Fruit fly (Drosophila melanogaster) whole organism, embryonic: ENCODE results near the gene yellow-f2.

Experiments
- Aef1 ChIP-seq: fragments of 200-800 bp; sonication (Bioruptor generic); IDR thresholded peaks from 3 replicates; pipeline ENCODE4 v1.3.6; 2022; ENCODE audit warnings: missing biosample characterization, missing genetic modification characterization
- BEAF-32 ChIP-seq: fragments of 200-800 bp; sonication (Bioruptor generic); optimal IDR thresholded peaks from 3 replicates; lab custom pipeline; 2017; ENCODE audit warnings: missing biosample characterization, missing genetic modification characterization, mild to moderate bottlenecking, moderate library complexity, missing genetic modification reagents
- Blimp-1 ChIP-seq: fragments of 200-800 bp; sonication (Bioruptor generic); optimal IDR thresholded peaks from 3 replicates; lab custom pipeline; 2018; ENCODE audit warnings: missing biosample characterization, missing genetic modification characterization, mild to moderate bottlenecking, moderate library complexity, missing genetic modification reagents
- BtbVII ChIP-seq: fragments of 200-800 bp; sonication (Bioruptor generic); optimal IDR thresholded peaks from 3 replicates; lab custom pipeline; 2017; ENCODE audit warnings: missing biosample characterization, mild to moderate bottlenecking, missing genetic modification characterization
- CG1024 ChIP-seq: fragments of 200-800 bp; sonication (Bioruptor generic); IDR thresholded peaks from 2 replicates; pipeline ENCODE4 v1.3.6; 2022; ENCODE audit warnings: missing biosample characterization, missing genetic modification characterization
- CG10321 ChIP-seq: fragments of 200-800 bp; sonication (Bioruptor generic); IDR thresholded peaks from 2 replicates; pipeline ENCODE4 v1.3.6; 2022; ENCODE audit warnings: missing biosample characterization, missing genetic modification characterization
- CG10979 ChIP-seq: fragments of 200-800 bp; sonication (Bioruptor generic); optimal IDR thresholded peaks from 2 replicates; lab custom pipeline; 2018; ENCODE audit warnings: missing biosample characterization, mild to moderate bottlenecking, missing genetic modification characterization, moderate library complexity
- CG12155 ChIP-seq: fragments of 200-800 bp; sonication (Bioruptor generic); optimal IDR thresholded peaks from 3 replicates; lab custom pipeline; 2016; ENCODE audit warnings: missing biosample characterization, missing genetic modification characterization
- CG1233 ChIP-seq: fragments of 200-800 bp; sonication (Bioruptor generic); optimal IDR thresholded peaks from 4 replicates; lab custom pipeline; 2018; ENCODE audit warnings: missing biosample characterization, mild to moderate bottlenecking, missing genetic modification characterization
- CG13287 ChIP-seq: fragments of 200-800 bp; sonication (Bioruptor generic); IDR thresholded peaks from 2 replicates; pipeline ENCODE4 v1.3.6; 2022; ENCODE audit warnings: missing biosample characterization, missing genetic modification characterization; ENCODE audit not compliant: partially characterized antibody
- CG13775 ChIP-seq: fragments of 200-800 bp; sonication (Bioruptor generic); optimal IDR thresholded peaks from 3 replicates; lab custom pipeline; 2017; ENCODE audit warnings: missing biosample characterization, mild to moderate bottlenecking, missing genetic modification characterization
- CG17186 ChIP-seq: fragments of 200-800 bp; sonication (Bioruptor generic); optimal IDR thresholded peaks from 3 replicates; lab custom pipeline; 2017; ENCODE audit warnings: missing biosample characterization, missing genetic modification reagents, missing genetic modification characterization
- CG2120 ChIP-seq: fragments of 200-800 bp; sonication (Bioruptor generic); optimal IDR thresholded peaks from 3 replicates; lab custom pipeline; 2016; ENCODE audit warnings: missing biosample characterization, missing genetic modification characterization
- CG2199 ChIP-seq: fragments of 200-800 bp; sonication (Bioruptor generic); IDR thresholded peaks from 3 replicates; pipeline ENCODE4 v1.3.6; 2022; ENCODE audit warnings: missing biosample characterization, missing genetic modification characterization
- CG34376 ChIP-seq: fragments of 200-800 bp; sonication (Bioruptor generic); optimal IDR thresholded peaks from 2 replicates; lab custom pipeline; 2018; ENCODE audit warnings: missing biosample characterization, mild to moderate bottlenecking, missing genetic modification characterization
- CG4404 ChIP-seq: fragments of 200-800 bp; sonication (Bioruptor generic); IDR thresholded peaks from 2 replicates; pipeline ENCODE4 v1.3.6; 2022; ENCODE audit warnings: missing biosample characterization, missing genetic modification characterization
- CG6791 ChIP-seq: fragments of 200-800 bp; sonication (Bioruptor generic); IDR thresholded peaks from 3 replicates; pipeline ENCODE4 v1.3.6; 2022; ENCODE audit warnings: missing biosample characterization, missing genetic modification characterization; ENCODE audit not compliant: partially characterized antibody
- Dfd ChIP-seq, 2 experiments: fragments of >200 bp; optimal IDR thresholded peaks; 2 replicates each; lab custom pipeline; 2017; ENCODE audit warnings: missing biosample characterization in 2 of 2, missing genetic modification characterization in 2 of 2
- Dip3 ChIP-seq: fragments of 200-800 bp; sonication (Bioruptor generic); optimal IDR thresholded peaks from 3 replicates; lab custom pipeline; 2016; ENCODE audit warnings: missing biosample characterization, missing genetic modification characterization
- Dp ChIP-seq: fragments of 200-800 bp; sonication (Bioruptor generic); optimal IDR thresholded peaks from 2 replicates; lab custom pipeline; 2018; ENCODE audit warnings: missing biosample characterization, mild to moderate bottlenecking, missing genetic modification characterization, moderate library complexity
- Lhr ChIP-seq: fragments of 200-800 bp; sonication (Bioruptor generic); optimal IDR thresholded peaks from 3 replicates; lab custom pipeline; 2017; ENCODE audit warnings: mild to moderate bottlenecking, missing biosample characterization, missing genetic modification reagents, missing genetic modification characterization
- Lim3 ChIP-seq: fragments of 200-800 bp; sonication (Bioruptor generic); IDR thresholded peaks from 2 replicates; pipeline ENCODE4 v1.3.6; 2022; ENCODE audit warnings: missing biosample characterization, missing genetic modification characterization
- MTF-1 ChIP-seq: fragments of 200-800 bp; sonication (Bioruptor generic); optimal IDR thresholded peaks from 2 replicates; lab custom pipeline; 2018; ENCODE audit warnings: missing biosample characterization, mild to moderate bottlenecking, missing genetic modification characterization, borderline replicate concordance
- Mrtf ChIP-seq: fragments of 200-800 bp; sonication (Bioruptor generic); IDR thresholded peaks from 3 replicates; pipeline ENCODE4 v1.3.6; 2022; ENCODE audit warnings: missing biosample characterization, missing genetic modification characterization
- NC2β ChIP-seq: fragments of 200-800 bp; sonication (Bioruptor generic); optimal IDR thresholded peaks from 2 replicates; lab custom pipeline; 2016; ENCODE audit warnings: missing biosample characterization, missing genetic modification characterization
- Pdp1 ChIP-seq, 2 experiments: fragments of 200-800 bp; sonication (Bioruptor generic); optimal IDR thresholded peaks; 3 replicates each; lab custom pipeline; 2016; ENCODE audit warnings: missing biosample characterization in 2 of 2, missing genetic modification characterization in 2 of 2, mild to moderate bottlenecking in 1 of 2, moderate library complexity in 1 of 2
- TFAM ChIP-seq: fragments of 200-800 bp; sonication (Bioruptor generic); optimal IDR thresholded peaks from 2 replicates; lab custom pipeline; 2017; ENCODE audit warnings: missing biosample characterization, missing genetic modification characterization, inconsistent platforms
- Taf1 ChIP-seq: fragments of 200-800 bp; sonication (Bioruptor generic); IDR thresholded peaks from 2 replicates; pipeline ENCODE4 v1.3.6; 2022; ENCODE audit warnings: missing biosample characterization, missing genetic modification characterization
- Xbp1 ChIP-seq: fragments of 200-800 bp; sonication (Bioruptor generic); optimal IDR thresholded peaks from 3 replicates; lab custom pipeline; 2016; ENCODE audit warnings: missing biosample characterization, mild to moderate bottlenecking, missing genetic modification characterization
- Xrp1 ChIP-seq: fragments of 200-800 bp; sonication (Bioruptor generic); IDR thresholded peaks from 2 replicates; pipeline ENCODE4 v1.3.6; 2022; ENCODE audit warnings: missing biosample characterization, missing genetic modification characterization
- YL-1 ChIP-seq: fragments of 200-800 bp; sonication (Bioruptor generic); optimal IDR thresholded peaks from 3 replicates; lab custom pipeline; 2017; ENCODE audit warnings: missing biosample characterization, mild to moderate bottlenecking, missing genetic modification characterization
- caup ChIP-seq: fragments of 200-800 bp; sonication (Bioruptor generic); optimal IDR thresholded peaks from 3 replicates; lab custom pipeline; 2017; ENCODE audit warnings: missing biosample characterization, mild to moderate bottlenecking, missing genetic modification characterization, moderate library complexity; ENCODE audit not compliant: severe bottlenecking
- dan ChIP-seq: fragments of 200-800 bp; sonication (Bioruptor generic); IDR thresholded peaks from 2 replicates; pipeline ENCODE4 v1.3.6; 2022; ENCODE audit warnings: missing biosample characterization, missing genetic modification characterization
- dati ChIP-seq: fragments of 200-800 bp; sonication (Bioruptor generic); IDR thresholded peaks from 2 replicates; pipeline ENCODE4 v1.3.6; 2022; ENCODE audit warnings: missing biosample characterization, missing genetic modification characterization
- gfzf ChIP-seq: fragments of 200-800 bp; sonication (Bioruptor generic); optimal IDR thresholded peaks from 2 replicates; lab custom pipeline; 2016; ENCODE audit warnings: missing biosample characterization, mild to moderate bottlenecking, missing genetic modification characterization, moderate library complexity
- grn ChIP-seq: fragments of 200-800 bp; sonication (Bioruptor generic); optimal IDR thresholded peaks from 3 replicates; lab custom pipeline; 2017; ENCODE audit warnings: missing biosample characterization, missing genetic modification characterization
- lov ChIP-seq, 2 experiments: fragments of 200-800 bp in 1 of 2; fragments of >200 bp in 1 of 2; sonication (Bioruptor generic) in 1 of 2; IDR thresholded peaks in 1 of 2; optimal IDR thresholded peaks in 1 of 2; 2 replicates in 1 of 2; 3 replicates in 1 of 2; pipeline versions ENCODE4 v1.3.6 to Lab custom; 2017 to 2022; ENCODE audit warnings: missing biosample characterization in 1 of 2, missing genetic modification characterization in 1 of 2
- luna ChIP-seq: fragments of 200-800 bp; sonication (Bioruptor generic); optimal IDR thresholded peaks from 2 replicates; lab custom pipeline; 2016; ENCODE audit warnings: missing biosample characterization, missing genetic modification characterization
- mirr ChIP-seq: fragments of 200-800 bp; sonication (Bioruptor generic); optimal IDR thresholded peaks from 3 replicates; lab custom pipeline; 2018; ENCODE audit warnings: missing biosample characterization, mild to moderate bottlenecking, missing genetic modification characterization
- nmo ChIP-seq: fragments of 200-800 bp; sonication (Bioruptor generic); optimal IDR thresholded peaks from 2 replicates; lab custom pipeline; 2018; ENCODE audit warnings: missing biosample characterization, mild to moderate bottlenecking, missing genetic modification characterization, moderate library complexity
- pita ChIP-seq: fragments of 200-800 bp; sonication (Bioruptor generic); optimal IDR thresholded peaks from 2 replicates; lab custom pipeline; 2017; ENCODE audit warnings: missing biosample characterization, mild to moderate bottlenecking, missing genetic modification characterization
- sc ChIP-seq, 3 experiments: fragments of >200 bp in 2 of 3; fragments of 200-800 bp in 1 of 3; sonication (Bioruptor generic) in 1 of 3; optimal IDR thresholded peaks; 2 replicates in 2 of 3; 3 replicates in 1 of 3; lab custom pipeline; 2017; ENCODE audit warnings: mild to moderate bottlenecking in 1 of 3, missing biosample characterization in 1 of 3, missing genetic modification characterization in 1 of 3, missing genetic modification reagents in 1 of 3
- scrt ChIP-seq: fragments of 200-800 bp; sonication (Bioruptor generic); optimal IDR thresholded peaks from 2 replicates; lab custom pipeline; 2018; ENCODE audit warnings: missing biosample characterization, mild to moderate bottlenecking, missing genetic modification characterization, moderate library complexity
- sd ChIP-seq: fragments of 200-800 bp; sonication (Bioruptor generic); optimal IDR thresholded peaks from 3 replicates; lab custom pipeline; 2018; ENCODE audit warnings: missing biosample characterization, mild to moderate bottlenecking, missing genetic modification characterization, moderate library complexity
- sens-2 ChIP-seq: fragments of 200-800 bp; sonication (Bioruptor generic); IDR thresholded peaks from 2 replicates; pipeline ENCODE4 v1.3.6; 2022; ENCODE audit warnings: missing biosample characterization, missing genetic modification characterization
- sob ChIP-seq: fragments of 200-800 bp; sonication (Bioruptor generic); IDR thresholded peaks from 2 replicates; pipeline ENCODE4 v1.3.6; 2022; ENCODE audit warnings: missing biosample characterization, missing genetic modification characterization
- stc ChIP-seq: fragments of 200-800 bp; sonication (Bioruptor generic); IDR thresholded peaks from 2 replicates; pipeline ENCODE4 v1.3.6; 2022; ENCODE audit warnings: missing biosample characterization, missing genetic modification characterization
- zfh1 ChIP-seq: fragments of 200-800 bp; sonication (Bioruptor generic); IDR thresholded peaks from 3 replicates; pipeline ENCODE4 v1.3.6; 2022; ENCODE audit warnings: missing biosample characterization, missing genetic modification characterization

The yellow-f2 gene

DNA sequence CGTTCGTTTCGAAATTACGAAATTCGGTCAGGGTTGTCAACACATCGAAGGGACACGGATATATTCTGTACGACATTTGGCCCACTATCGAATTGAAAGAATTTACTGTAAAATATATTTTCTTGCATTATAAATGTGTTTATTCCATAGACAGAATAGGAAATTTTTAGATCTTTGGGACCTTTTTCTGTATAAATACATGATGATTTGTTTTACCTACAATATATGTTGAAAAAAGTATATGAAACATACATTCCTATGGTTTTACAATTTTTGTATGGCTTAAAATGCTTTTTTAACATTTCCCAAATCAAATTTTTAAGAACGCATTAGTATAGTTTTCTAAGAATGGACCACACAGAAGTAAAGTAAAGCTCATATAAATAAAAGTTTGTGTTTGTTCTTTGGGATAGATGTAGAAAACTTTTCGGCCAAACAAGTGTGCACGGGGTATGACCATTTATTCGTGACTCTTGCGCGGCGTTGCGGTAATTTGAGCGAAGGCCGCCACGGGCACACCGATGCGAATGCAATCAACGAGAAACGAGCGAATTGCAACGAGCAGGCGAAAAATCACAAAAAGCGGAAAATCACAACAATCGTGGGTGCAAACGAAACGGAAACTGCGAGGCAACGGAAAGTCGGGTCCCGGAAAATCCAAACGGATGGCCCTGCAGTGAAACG lies 2.7 kb upstream of the yellow-f2 start, which contains the start of the genes CG17327, CG44194 and CG7518 (continued):
- TF ChIP-seq lov (optimal IDR thresholded peaks at IDR 0.05; lab: Kevin White, UChicago) (no peak), lov (GFP tag; IDR thresholded peaks at IDR 0.05; lab: Robert Waterston, UW) (no peak), TFAM (GFP tag; lab: Kevin White, UChicago) (no peak), Taf1 (no peak), CG1024 (GFP tag; lab: Robert Waterston, UW) (peak; percentile 53; the same call in 1 of the 2 replicates), stc (no peak), dati (GFP tag; lab: Robert Waterston, UW) (no peak), scrt (no peak), CG13287 (GFP tag; lab: Robert Waterston, UW) (peak; percentile 32), CG12155 (GFP tag; lab: Kevin White, UChicago) (peak; percentile 99), Aef1 (GFP tag; lab: Robert Waterston, UW) (no peak), Lhr (GFP tag; lab: Kevin White, UChicago) (no peak), sens-2 (GFP tag; lab: Robert Waterston, UW) (peak; percentile 34; the same call in 1 of the 2 replicates), gfzf (GFP tag; lab: Kevin White, UChicago) (peak; percentile 93), YL-1 (GFP tag; lab: Kevin White, UChicago) (peak; percentile 43), CG17186 (peak; percentile 88), caup (GFP tag; lab: Kevin White, UChicago) (no peak), CG6791 (GFP tag; lab: Robert Waterston, UW) (peak; percentile 42; the same call in 1 of the 3 replicates), CG34376 (GFP tag; lab: Kevin White, UChicago) (peak; percentile 5), BEAF-32 (GFP tag; lab: Kevin White, UChicago) (peak; percentile 77), mirr (GFP tag; lab: Kevin White, UChicago) (no peak), Pdp1 (GFP tag; optimal IDR thresholded peaks at IDR 0.05; lab: Kevin White, UChicago) (peak; percentile 18 to 59), sob (GFP tag; lab: Robert Waterston, UW) (no peak; the same call in 1 of the 2 replicates), Dip3 (GFP tag; lab: Kevin White, UChicago) (peak; percentile 22), Dfd (GFP tag; optimal IDR thresholded peaks at IDR 0.05; lab: Kevin White, UChicago) (no peak), Xbp1 (GFP tag; lab: Kevin White, UChicago) (no peak), sc (optimal IDR thresholded peaks at IDR 0.05; lab: Kevin White, UChicago) (no peak), sc (GFP tag; optimal IDR thresholded peaks at IDR 0.05; lab: Kevin White, UChicago) (no peak), dan (GFP tag; lab: Robert Waterston, UW) (no peak), pita (no peak), Xrp1 (GFP tag; lab: Robert Waterston, UW) (no peak), CG10321 (GFP tag; lab: Robert Waterston, UW) (no peak), Blimp-1 (GFP tag; lab: Kevin White, UChicago) (no peak), MTF-1 (GFP tag; lab: Kevin White, UChicago) (no peak), Dp (peak; percentile 29), luna (GFP tag; lab: Kevin White, UChicago) (no peak), CG2199 (GFP tag; lab: Robert Waterston, UW) (no peak), CG13775 (GFP tag; lab: Kevin White, UChicago) (peak; percentile 50), CG2120 (peak; percentile 42), Mrtf (GFP tag; lab: Robert Waterston, UW) (no peak), BtbVII (no peak), CG1233 (GFP tag; lab: Kevin White, UChicago) (no peak), nmo (GFP tag; lab: Kevin White, UChicago) (peak; percentile 45), sd (tag; lab: Kevin White, UChicago) (no peak), CG4404 (GFP tag; lab: Robert Waterston, UW) (no peak), zfh1 (GFP tag; lab: Robert Waterston, UW) (no peak), Lim3 (GFP tag; lab: Robert Waterston, UW) (no peak), NC2β (GFP tag; lab: Kevin White, UChicago) (no peak), grn (GFP tag; lab: Kevin White, UChicago) (no peak), CG10979 (tag; lab: Kevin White, UChicago) (no peak)
